Fruit fly (Drosophila melanogaster) whole organism, larva: ENCODE results near the gene CG4328.
A peak's percentile ranks its signal among the peaks of the same experiment; 100 is the strongest.

Experiments
- noc ChIP-seq: fragments of 200-800 bp; sonication (Bioruptor generic); optimal IDR thresholded peaks from 3 replicates; lab custom pipeline; 2019; ENCODE audit warnings: missing biosample characterization, mild to moderate bottlenecking, missing genetic modification characterization, moderate library complexity

CG4328 gene

dm6 chr3L:12275572-12276042 is 20.3 kb downstream of the CG4328 start:
- TF ChIP-seq noc = peak; percentile 83

- no peak for TF ChIP-seq noc
Measured at dm6 chr3L:12271195-12271618, 24.7 kb downstream of the CG4328 start, which contains the start of gene Pbgs. TSS of gene Pbgs (minus strand) at chr3L:12271345.

dm6 chr3L:12269867-12270266 is 26.1 kb downstream of the CG4328 start:
- peak; percentile 96 for TF ChIP-seq noc

- TF ChIP-seq noc = no peak
Measured at dm6 chr3L:12267332-12267914, 28.5 kb downstream of the CG4328 start, which contains the start of gene CG32100. TSS of gene CG32100 (plus strand) at chr3L:12267528.

- peak; percentile 84 for TF ChIP-seq noc
Measured at dm6 chr3L:12266343-12267287, 29.3 kb downstream of the CG4328 start, which contains the start of gene app. TSS of gene app (minus strand) at chr3L:12266841.

- TF ChIP-seq noc = no peak
Measured at dm6 chr3L:12265526-12266342, 30.2 kb downstream of the CG4328 start.

- TF ChIP-seq noc = peak; percentile 2
Measured at dm6 chr3L:12258698-12259097, 37.2 kb downstream of the CG4328 start.
